Fruit fly (Drosophila melanogaster) whole organism, embryonic: ENCODE data around the gene CG15773.

Source experiments
- Abd-B ChIP-seq: fragments of 200-800 bp; sonication (Bioruptor generic); optimal IDR thresholded peaks from 2 replicates; lab custom pipeline; 2018; ENCODE audit warnings: missing biosample characterization, mild to moderate bottlenecking, missing genetic modification characterization, moderate library complexity
- BtbVII ChIP-seq: fragments of 200-800 bp; sonication (Bioruptor generic); optimal IDR thresholded peaks from 3 replicates; lab custom pipeline; 2017; ENCODE audit warnings: missing biosample characterization, mild to moderate bottlenecking, missing genetic modification characterization
- CG10267 ChIP-seq: fragments of 200-800 bp; sonication (Bioruptor generic); optimal IDR thresholded peaks from 2 replicates; lab custom pipeline; 2018; ENCODE audit warnings: missing biosample characterization, mild to moderate bottlenecking, missing genetic modification characterization, moderate library complexity
- CG10543 ChIP-seq: fragments of 200-800 bp; sonication (Bioruptor generic); optimal IDR thresholded peaks from 3 replicates; lab custom pipeline; 2017; ENCODE audit warnings: missing biosample characterization, mild to moderate bottlenecking, missing genetic modification characterization, moderate library complexity
- CG11695 ChIP-seq: fragments of 200-800 bp; sonication (Bioruptor generic); IDR thresholded peaks from 3 replicates; pipeline ENCODE4 v1.3.6; 2022; ENCODE audit warnings: missing biosample characterization, missing genetic modification characterization
- CG1233 ChIP-seq: fragments of 200-800 bp; sonication (Bioruptor generic); optimal IDR thresholded peaks from 4 replicates; lab custom pipeline; 2018; ENCODE audit warnings: missing biosample characterization, mild to moderate bottlenecking, missing genetic modification characterization
- CG18262 ChIP-seq: fragments of 200-800 bp; optimal IDR thresholded peaks from 3 replicates; lab custom pipeline; 2019; ENCODE audit warnings: missing biosample characterization, mild to moderate bottlenecking, missing genetic modification characterization, moderate library complexity
- CG18476 ChIP-seq: fragments of 200-800 bp; sonication (Bioruptor generic); optimal IDR thresholded peaks from 2 replicates; lab custom pipeline; 2016; ENCODE audit warnings: missing biosample characterization, mild to moderate bottlenecking, missing genetic modification characterization
- CG2199 ChIP-seq: fragments of 200-800 bp; sonication (Bioruptor generic); IDR thresholded peaks from 3 replicates; pipeline ENCODE4 v1.3.6; 2022; ENCODE audit warnings: missing biosample characterization, missing genetic modification characterization
- CG2712 ChIP-seq: fragments of 200-800 bp; optimal IDR thresholded peaks from 3 replicates; lab custom pipeline; 2019; ENCODE audit warnings: missing biosample characterization, mild to moderate bottlenecking, missing genetic modification characterization, moderate library complexity
- CG33557 ChIP-seq: fragments of 200-800 bp; sonication (Bioruptor generic); optimal IDR thresholded peaks from 2 replicates; lab custom pipeline; 2019; ENCODE audit warnings: missing biosample characterization, mild to moderate bottlenecking, missing genetic modification characterization, moderate library complexity
- CG3726 ChIP-seq: fragments of 200-800 bp; sonication (Bioruptor generic); IDR thresholded peaks from 3 replicates; pipeline ENCODE4, ENCODE4 v1.3.6; 2022; ENCODE audit warnings: missing biosample characterization, missing genetic modification characterization
- CG4360 ChIP-seq: fragments of 200-800 bp; sonication (Bioruptor generic); IDR thresholded peaks from 2 replicates; pipeline ENCODE4 v1.3.6; 2022; ENCODE audit warnings: missing biosample characterization, missing genetic modification characterization
- CG4854 ChIP-seq: fragments of 200-800 bp; sonication (Bioruptor generic); optimal IDR thresholded peaks from 2 replicates; lab custom pipeline; 2016; ENCODE audit warnings: missing biosample characterization, missing genetic modification characterization, inconsistent platforms
- CG5180 ChIP-seq: fragments of 200-800 bp; sonication (Bioruptor generic); optimal IDR thresholded peaks from 3 replicates; lab custom pipeline; 2017; ENCODE audit warnings: missing biosample characterization, missing genetic modification characterization, mild to moderate bottlenecking, moderate library complexity, missing genetic modification reagents
- CG7556 ChIP-seq: fragments of 200-800 bp; sonication (Bioruptor generic); optimal IDR thresholded peaks from 2 replicates; lab custom pipeline; 2017; ENCODE audit warnings: missing biosample characterization, mild to moderate bottlenecking, missing genetic modification characterization
- CG9797 ChIP-seq: fragments of 200-800 bp; sonication (Bioruptor generic); optimal IDR thresholded peaks from 3 replicates; lab custom pipeline; 2018; ENCODE audit warnings: missing biosample characterization, mild to moderate bottlenecking, missing genetic modification characterization
- CG9932 ChIP-seq: fragments of 200-800 bp; sonication (Bioruptor generic); IDR thresholded peaks from 2 replicates; pipeline ENCODE4 v1.3.6; 2022; ENCODE audit warnings: missing biosample characterization, missing genetic modification characterization
- E2f1 ChIP-seq: fragments of 200-800 bp; sonication (Bioruptor generic); IDR thresholded peaks from 2 replicates; pipeline ENCODE4 v1.3.6; 2022; ENCODE audit warnings: missing biosample characterization, missing genetic modification characterization
- Eip74EF ChIP-seq, 2 experiments: fragments of 200-800 bp in 1 of 2; fragments of >200 bp in 1 of 2; sonication (Bioruptor generic) in 1 of 2; optimal IDR thresholded peaks; 2 replicates each; lab custom pipeline; 2017 to 2019; ENCODE audit warnings: missing biosample characterization in 2 of 2, missing genetic modification characterization in 2 of 2, mild to moderate bottlenecking in 1 of 2, moderate library complexity in 1 of 2
- HLHmδ ChIP-seq: fragments of 200-800 bp; sonication (Bioruptor generic); optimal IDR thresholded peaks from 2 replicates; lab custom pipeline; 2018; ENCODE audit warnings: missing biosample characterization, mild to moderate bottlenecking, missing genetic modification characterization, moderate library complexity
- Hey ChIP-seq: fragments of 200-800 bp; sonication (Bioruptor generic); optimal IDR thresholded peaks from 3 replicates; lab custom pipeline; 2018; ENCODE audit warnings: missing biosample characterization, mild to moderate bottlenecking, missing genetic modification characterization
- Jarid2 ChIP-seq: fragments of 200-800 bp; sonication (Bioruptor generic); optimal IDR thresholded peaks from 3 replicates; lab custom pipeline; 2017; ENCODE audit warnings: mild to moderate bottlenecking, missing biosample characterization, missing genetic modification reagents, missing genetic modification characterization
- Lhr ChIP-seq: fragments of 200-800 bp; sonication (Bioruptor generic); optimal IDR thresholded peaks from 3 replicates; lab custom pipeline; 2017; ENCODE audit warnings: mild to moderate bottlenecking, missing biosample characterization, missing genetic modification reagents, missing genetic modification characterization
- Neu2 ChIP-seq: fragments of 200-800 bp; sonication (Bioruptor generic); optimal IDR thresholded peaks from 3 replicates; lab custom pipeline; 2016; ENCODE audit warnings: missing biosample characterization, missing genetic modification characterization, borderline replicate concordance
- Oaz ChIP-seq: fragments of 200-800 bp; sonication (Bioruptor generic); IDR thresholded peaks from 2 replicates; pipeline ENCODE4 v1.3.6; 2022; ENCODE audit warnings: missing biosample characterization, missing genetic modification characterization
- Side ChIP-seq: fragments of 200-800 bp; sonication (Bioruptor generic); optimal IDR thresholded peaks from 2 replicates; lab custom pipeline; 2016; ENCODE audit warnings: missing biosample characterization, missing genetic modification characterization
- Sin3A ChIP-seq: fragments of >200 bp; optimal IDR thresholded peaks from 2 replicates; lab custom pipeline; 2018
- Usf ChIP-seq: fragments of 200-800 bp; sonication (Bioruptor generic); optimal IDR thresholded peaks from 2 replicates; lab custom pipeline; 2017; ENCODE audit warnings: missing genotype, missing biosample characterization, missing genetic modification characterization
- ash1 ChIP-seq: fragments of 200-800 bp; sonication (Bioruptor generic); optimal IDR thresholded peaks from 2 replicates; lab custom pipeline; 2018; ENCODE audit warnings: missing biosample characterization, mild to moderate bottlenecking, missing genetic modification characterization
- da ChIP-seq: fragments of 200-800 bp; sonication (Bioruptor generic); optimal IDR thresholded peaks from 2 replicates; lab custom pipeline; 2016; ENCODE audit warnings: missing biosample characterization, missing genetic modification characterization
- emc ChIP-seq: fragments of 200-800 bp; sonication (Bioruptor generic); optimal IDR thresholded peaks from 2 replicates; lab custom pipeline; 2016; ENCODE audit warnings: missing biosample characterization, missing genetic modification characterization
- en ChIP-seq: fragments of 200-800 bp; sonication (Bioruptor generic); optimal IDR thresholded peaks from 2 replicates; lab custom pipeline; 2016; ENCODE audit warnings: missing biosample characterization, missing genetic modification characterization
- gro ChIP-seq: fragments of 200-800 bp; sonication (Bioruptor generic); optimal IDR thresholded peaks from 2 replicates; lab custom pipeline; 2016; ENCODE audit warnings: missing biosample characterization, missing genetic modification characterization
- hkb ChIP-seq, 2 experiments: fragments of 200-800 bp in 1 of 2; fragments of >200 bp in 1 of 2; sonication (Bioruptor generic) in 1 of 2; IDR thresholded peaks in 1 of 2; optimal IDR thresholded peaks in 1 of 2; 2 replicates each; pipeline versions ENCODE4 v1.3.6 to Lab custom; 2017 to 2022; ENCODE audit warnings: missing biosample characterization in 1 of 2, missing genetic modification characterization in 1 of 2
- hth ChIP-seq: fragments of >200 bp; optimal IDR thresholded peaks from 2 replicates; lab custom pipeline; 2017; ENCODE audit warnings: inconsistent platforms
- jumu ChIP-seq: fragments of 200-800 bp; sonication (Bioruptor generic); optimal IDR thresholded peaks from 3 replicates; lab custom pipeline; 2016; ENCODE audit warnings: missing biosample characterization, missing genetic modification characterization
- nau ChIP-seq: fragments of 200-800 bp; sonication (Bioruptor generic); optimal IDR thresholded peaks from 3 replicates; lab custom pipeline; 2017; ENCODE audit warnings: missing biosample characterization, mild to moderate bottlenecking, missing genetic modification characterization, missing genetic modification reagents
- nerfin-2 ChIP-seq: fragments of 200-800 bp; sonication (Bioruptor generic); IDR thresholded peaks from 2 replicates; pipeline ENCODE4 v1.3.6; 2022; ENCODE audit warnings: missing biosample characterization, missing genetic modification characterization; ENCODE audit not compliant: partially characterized antibody
- pan ChIP-seq, 4 experiments: fragments of >200 bp in 3 of 4; fragments of 200-800 bp in 1 of 4; sonication (Bioruptor generic) in 1 of 4; optimal IDR thresholded peaks in 3 of 4; IDR thresholded peaks in 1 of 4; 2 replicates each; pipeline versions ENCODE4 v1.3.6 to Lab custom; 2017 to 2022; ENCODE audit warnings: missing biosample characterization in 2 of 4, missing genetic modification characterization in 2 of 4, mixed read lengths in 1 of 4
- prd ChIP-seq, 3 experiments: fragments of >200 bp in 2 of 3; fragments of 200-800 bp in 1 of 3; sonication (Bioruptor generic) in 1 of 3; optimal IDR thresholded peaks in 2 of 3; IDR thresholded peaks in 1 of 3; 2 replicates in 2 of 3; 3 replicates in 1 of 3; pipeline versions ENCODE4 v1.3.6 to Lab custom; 2017 to 2022; ENCODE audit warnings: missing biosample characterization in 1 of 3, missing genetic modification characterization in 1 of 3
- pum ChIP-seq: fragments of 200-800 bp; sonication (Bioruptor generic); optimal IDR thresholded peaks from 2 replicates; lab custom pipeline; 2016; ENCODE audit warnings: missing biosample characterization, missing genetic modification characterization
- rib ChIP-seq: fragments of 200-800 bp; sonication (Bioruptor generic); IDR thresholded peaks from 2 replicates; pipeline ENCODE4 v1.3.6; 2022; ENCODE audit warnings: missing biosample characterization, missing genetic modification characterization
- sqz ChIP-seq: fragments of 200-800 bp; sonication (Bioruptor generic); optimal IDR thresholded peaks from 3 replicates; lab custom pipeline; 2018; ENCODE audit warnings: missing biosample characterization, mild to moderate bottlenecking, missing genetic modification characterization
- sr ChIP-seq: fragments of 200-800 bp; sonication (Bioruptor generic); IDR thresholded peaks from 3 replicates; pipeline ENCODE4 v1.3.6; 2022; ENCODE audit warnings: missing biosample characterization, missing genetic modification characterization
- tgo ChIP-seq: fragments of 200-800 bp; sonication (Bioruptor generic); IDR thresholded peaks from 3 replicates; pipeline ENCODE4 v1.3.6; 2022; ENCODE audit warnings: missing biosample characterization, missing genetic modification characterization
- tin ChIP-seq: fragments of 200-800 bp; sonication (Bioruptor generic); optimal IDR thresholded peaks from 3 replicates; lab custom pipeline; 2016; ENCODE audit warnings: missing biosample characterization, missing genetic modification characterization
- vvl ChIP-seq: fragments of 200-800 bp; sonication (Bioruptor generic); IDR thresholded peaks from 2 replicates; pipeline ENCODE4 v1.3.6; 2022; ENCODE audit warnings: missing biosample characterization, missing genetic modification characterization
- wor ChIP-seq: fragments of 200-800 bp; sonication (Bioruptor generic); IDR thresholded peaks from 2 replicates; pipeline ENCODE4 v1.3.6; 2022; ENCODE audit warnings: missing biosample characterization, missing genetic modification characterization

Gene CG15773

dm6 chrX:5737676-5738220 lies 5.2 kb downstream of the CG15773 start, which contains the start of gene Snx27 (continued):
- peak; percentile 21 for TF ChIP-seq sqz (GFP tag; lab: Kevin White, UChicago)
- TF ChIP-seq Side (GFP tag; lab: Kevin White, UChicago), result peak; percentile 30
- peak; percentile 12 for TF ChIP-seq CG1233 (GFP tag; lab: Kevin White, UChicago)
- peak; percentile 13 for TF ChIP-seq pum (GFP tag; lab: Kevin White, UChicago)
- TF ChIP-seq Sin3A (lab: Kevin White, UChicago), result peak; percentile 76
- TF ChIP-seq CG4360 (GFP tag; lab: Robert Waterston, UW), result no peak
- TF ChIP-seq CG3726 (GFP tag; lab: Robert Waterston, UW), result no peak
- TF ChIP-seq CG4854 (GFP tag; lab: Kevin White, UChicago), result no peak
- TF ChIP-seq Usf (GFP tag; lab: Kevin White, UChicago), result no peak
- no peak for TF ChIP-seq CG2199
- 0 out of 2 replicates have a peak, but pooled peaks have one; percentile 27 for TF ChIP-seq E2f1
- no peak for TF ChIP-seq Oaz
- TF ChIP-seq Eip74EF (GFP tag; optimal IDR thresholded peaks at IDR 0.05; lab: Kevin White, UChicago), result peak in 1 of 2 experiments; percentile 23
- no peak for TF ChIP-seq Abd-B (GFP tag; lab: Kevin White, UChicago)
- TF ChIP-seq Neu2 (GFP tag; lab: Kevin White, UChicago), result no peak
- TF ChIP-seq CG10543, result no peak
- TF ChIP-seq HLHmδ, result peak; percentile 83
- peak; percentile 97 for TF ChIP-seq CG10267
- TF ChIP-seq vvl (GFP tag; lab: Robert Waterston, UW), result peak; percentile 60; the same call in 1 of the 2 replicates
- TF ChIP-seq CG18476 (GFP tag; lab: Kevin White, UChicago), result no peak
- TF ChIP-seq Hey (tag; lab: Kevin White, UChicago), result no peak
- no peak; the same call in 2 of the 3 replicates for TF ChIP-seq CG11695 (GFP tag; lab: Robert Waterston, UW)
- peak; percentile 67 for TF ChIP-seq jumu
- TF ChIP-seq pan (optimal IDR thresholded peaks at IDR 0.05; lab: Kevin White, UChicago), result no peak
- TF ChIP-seq pan (GFP tag; optimal IDR thresholded peaks at IDR 0.05 in 1 of 2, IDR thresholded peaks at IDR 0.05 in 1 of 2), result peak in 1 of 2 experiments; percentile 5
- TF ChIP-seq nerfin-2 (GFP tag; lab: Robert Waterston, UW), result peak; percentile 98
- peak; percentile 18 for TF ChIP-seq CG33557 (GFP tag; lab: Kevin White, UChicago)
- TF ChIP-seq CG18262 (tag; lab: Kevin White, UChicago), result peak; percentile 6
- TF ChIP-seq CG9932, result peak; percentile 92
- no peak for TF ChIP-seq wor (GFP tag; lab: Robert Waterston, UW)
- TF ChIP-seq da (GFP tag; lab: Kevin White, UChicago), result no peak
- TF ChIP-seq gro (GFP tag; lab: Kevin White, UChicago), result peak; percentile 83
- peak; percentile 66 for TF ChIP-seq CG2712 (tag; lab: Kevin White, UChicago)
- peak; percentile 4 for TF ChIP-seq emc (GFP tag; lab: Kevin White, UChicago)
- TF ChIP-seq CG5180 (GFP tag; lab: Kevin White, UChicago), result no peak
- TF ChIP-seq en (GFP tag; lab: Kevin White, UChicago), result no peak
- TF ChIP-seq hkb (optimal IDR thresholded peaks at IDR 0.05; lab: Kevin White, UChicago), result no peak
- peak; percentile 14; the same call in 1 of the 2 replicates for TF ChIP-seq hkb (GFP tag; IDR thresholded peaks at IDR 0.05; lab: Robert Waterston, UW)
- TF ChIP-seq CG9797, result peak; percentile 94
- no peak for TF ChIP-seq hth (lab: Kevin White, UChicago)
- no peak for TF ChIP-seq tgo (GFP tag; lab: Robert Waterston, UW)
- peak; percentile 59; the same call in 1 of the 2 replicates for TF ChIP-seq rib
- TF ChIP-seq Lhr (GFP tag; lab: Kevin White, UChicago), result peak; percentile 83
- TF ChIP-seq sr (GFP tag; lab: Robert Waterston, UW), result 0 out of 3 replicates have a peak, but pooled peaks have one; percentile 32
- TF ChIP-seq prd (optimal IDR thresholded peaks at IDR 0.05; lab: Kevin White, UChicago), result no peak
- peak; percentile 69 for TF ChIP-seq prd (GFP tag; IDR thresholded peaks at IDR 0.05; lab: Robert Waterston, UW)
- no peak for TF ChIP-seq nau
- TF ChIP-seq BtbVII, result no peak
- TF ChIP-seq tin (GFP tag; lab: Kevin White, UChicago), result no peak
- peak; percentile 9 for TF ChIP-seq CG7556 (GFP tag; lab: Kevin White, UChicago)
- TF ChIP-seq ash1 (GFP tag; lab: Kevin White, UChicago), result no peak
- peak; percentile 78 for TF ChIP-seq Jarid2
